Worm (Caenorhabditis elegans) whole organism, L1 larva: Measurements from ENCODE around the gene str-206.
A peak's percentile ranks its signal among the peaks of the same experiment; 100 is the strongest.

Experiments used
- C34B4.2 ChIP-seq: sonication (generic microtip); optimal IDR thresholded peaks from 2 replicates; lab custom pipeline; 2017; ENCODE audit warnings: mild to moderate bottlenecking, missing genetic modification characterization, missing compliant biosample characterization
- aha-1 ChIP-seq: fragments of 150-350 bp; optimal IDR thresholded peaks from 2 replicates; lab custom pipeline; 2014; ENCODE audit warnings: missing biosample characterization, missing genetic modification characterization
- alr-1 ChIP-seq: fragments of 200-800 bp; sonication (Bioruptor generic); optimal IDR thresholded peaks from 2 replicates; lab custom pipeline; 2018; ENCODE audit warnings: borderline replicate concordance, mild to moderate bottlenecking, missing genetic modification characterization, missing compliant biosample characterization
- aly-2 ChIP-seq: fragments of 150-350 bp; optimal IDR thresholded peaks from 2 replicates; lab custom pipeline; 2014; ENCODE audit warnings: missing biosample characterization, missing genetic modification characterization
- blmp-1 ChIP-seq: fragments of 150-350 bp; optimal IDR thresholded peaks from 2 replicates; lab custom pipeline; 2014; ENCODE audit warnings: missing biosample characterization, missing genetic modification characterization
- ceh-63 ChIP-seq: fragments of 200-800 bp; sonication (Bioruptor generic); optimal IDR thresholded peaks from 2 replicates; lab custom pipeline; 2018; ENCODE audit warnings: mild to moderate bottlenecking, missing genetic modification characterization, missing compliant biosample characterization
- ceh-88 ChIP-seq: fragments of 200-800 bp; sonication (Bioruptor generic); IDR thresholded peaks from 2 replicates; pipeline ENCODE4 v1.3.6; 2022; ENCODE audit warnings: missing genetic modification characterization, missing compliant biosample characterization
- dpl-1 ChIP-seq, 3 experiments: fragments of 150-350 bp in 2 of 3; sonication (generic microtip) in 1 of 3; optimal IDR thresholded peaks; 2 replicates each; lab custom pipeline; 2014 to 2017; ENCODE audit warnings: missing biosample characterization in 3 of 3, missing genetic modification characterization in 3 of 3, missing genetic modification reagents in 3 of 3
- dsc-1 ChIP-seq: sonication (generic microtip); optimal IDR thresholded peaks from 2 replicates; lab custom pipeline; 2016; ENCODE audit warnings: mild to moderate bottlenecking, missing genetic modification characterization, missing compliant biosample characterization
- efl-1 ChIP-seq, 4 experiments: fragments of 150-350 bp; optimal IDR thresholded peaks in 3 of 4; peaks in 1 of 4; 1 replicate in 1 of 4; 2 replicates in 3 of 4; lab custom pipeline; 2014; ENCODE audit warnings: missing biosample characterization in 2 of 4, missing genetic modification characterization in 2 of 4, missing genetic modification reagents in 2 of 4
- efl-3 ChIP-seq: fragments of 200-800 bp; sonication (Bioruptor generic); optimal IDR thresholded peaks from 2 replicates; lab custom pipeline; 2018; ENCODE audit warnings: mild to moderate bottlenecking, missing genetic modification characterization, missing compliant biosample characterization
- egl-27 ChIP-seq, 2 experiments: fragments of 150-350 bp in 1 of 2; sonication (generic microtip); optimal IDR thresholded peaks; 3 replicates each; lab custom pipeline; 2017 to 2018; ENCODE audit warnings: missing biosample characterization in 2 of 2, missing genetic modification characterization in 2 of 2, missing genetic modification reagents in 2 of 2
- elt-2 ChIP-seq: sonication (generic microtip); optimal IDR thresholded peaks from 2 replicates; lab custom pipeline; 2016; ENCODE audit warnings: missing genetic modification characterization, mild to moderate bottlenecking, inconsistent platforms, missing compliant biosample characterization, missing genetic modification reagents
- grh-1 ChIP-seq: fragments of 200-800 bp; sonication (Bioruptor generic); IDR thresholded peaks from 2 replicates; pipeline ENCODE4 v1.3.6; 2022; ENCODE audit warnings: missing genetic modification reagents, missing genetic modification characterization, missing compliant biosample characterization
- hlh-17 ChIP-seq: fragments of 200-800 bp; sonication (Bioruptor generic); optimal IDR thresholded peaks from 2 replicates; lab custom pipeline; 2018; ENCODE audit warnings: missing genetic modification characterization, mild to moderate bottlenecking, missing compliant biosample characterization, moderate library complexity, borderline replicate concordance
- isw-1 ChIP-seq: fragments of 200-800 bp; sonication (Bioruptor generic); IDR thresholded peaks from 2 replicates; pipeline ENCODE4 v1.3.6; 2022; ENCODE audit warnings: missing genetic modification characterization, missing compliant biosample characterization
- jun-1 ChIP-seq: fragments of 150-350 bp; optimal IDR thresholded peaks from 2 replicates; lab custom pipeline; 2014; ENCODE audit warnings: missing biosample characterization, missing genetic modification reagents, missing genetic modification characterization
- lin-14 ChIP-seq: fragments of 200-800 bp; sonication (Bioruptor generic); optimal IDR thresholded peaks from 2 replicates; lab custom pipeline; 2018; ENCODE audit warnings: mild to moderate bottlenecking, missing genetic modification characterization, moderate library complexity, missing compliant biosample characterization
- lin-15B ChIP-seq: fragments of 150-350 bp; sonication (generic microtip); optimal IDR thresholded peaks from 3 replicates; lab custom pipeline; 2014; ENCODE audit warnings: missing biosample characterization, missing genetic modification characterization
- lir-3 ChIP-seq: sonication (generic microtip); optimal IDR thresholded peaks from 2 replicates; lab custom pipeline; 2016; ENCODE audit warnings: mild to moderate bottlenecking, missing genetic modification characterization, moderate library complexity, missing compliant biosample characterization; ENCODE audit not compliant: poor library complexity
- mab-9 ChIP-seq: fragments of 200-800 bp; sonication (Bioruptor generic); IDR thresholded peaks from 2 replicates; pipeline ENCODE4 v1.3.6; 2022; ENCODE audit warnings: missing genetic modification reagents, missing genetic modification characterization, missing compliant biosample characterization
- mep-1 ChIP-seq: fragments of 150-350 bp; optimal IDR thresholded peaks from 2 replicates; lab custom pipeline; 2014; ENCODE audit warnings: missing biosample characterization, missing genetic modification characterization
- nhr-12 ChIP-seq: sonication (generic microtip); optimal IDR thresholded peaks from 2 replicates; lab custom pipeline; 2017; ENCODE audit warnings: missing biosample characterization, missing genetic modification characterization
- nhr-19 ChIP-seq: fragments of 200-800 bp; sonication (Bioruptor generic); conservative IDR thresholded peaks from 2 replicates; pipeline ENCODE4 v1.3.6; 2022; ENCODE audit warnings: missing genetic modification characterization, missing compliant biosample characterization
- nhr-20 ChIP-seq: sonication (generic microtip); optimal IDR thresholded peaks from 2 replicates; lab custom pipeline; 2016; ENCODE audit warnings: mild to moderate bottlenecking, missing genetic modification characterization, missing compliant biosample characterization
- nhr-237 ChIP-seq: fragments of 150-350 bp; optimal IDR thresholded peaks from 2 replicates; lab custom pipeline; 2014; ENCODE audit warnings: missing biosample characterization, missing genetic modification characterization
- nhr-47 ChIP-seq: sonication (generic microtip); optimal IDR thresholded peaks from 2 replicates; lab custom pipeline; 2016; ENCODE audit warnings: mild to moderate bottlenecking, missing genetic modification characterization, moderate library complexity, missing compliant biosample characterization
- nhr-77 ChIP-seq: fragments of 150-350 bp; optimal IDR thresholded peaks from 2 replicates; lab custom pipeline; 2014; ENCODE audit warnings: missing biosample characterization, missing genetic modification characterization
- nhr-85 ChIP-seq: sonication (generic microtip); peaks from one replicate; lab custom pipeline; 2016; ENCODE audit warnings: missing genetic modification characterization, inconsistent platforms, missing compliant biosample characterization
- pag-3 ChIP-seq: sonication (generic microtip); optimal IDR thresholded peaks from 2 replicates; lab custom pipeline; 2017; ENCODE audit warnings: missing genetic modification characterization, mild to moderate bottlenecking, missing compliant biosample characterization, antibody characterized with exemption, borderline replicate concordance; ENCODE audit not compliant: insufficient read depth
- pqm-1 ChIP-seq: sonication (generic microtip); optimal IDR thresholded peaks from 3 replicates; lab custom pipeline; 2017; ENCODE audit warnings: missing biosample characterization, missing genetic modification characterization
- snpc-4 ChIP-seq: fragments of 150-350 bp; optimal IDR thresholded peaks from 2 replicates; lab custom pipeline; 2014; ENCODE audit warnings: missing biosample characterization, missing genetic modification characterization
- sox-4 ChIP-seq: sonication (generic microtip); optimal IDR thresholded peaks from 2 replicates; lab custom pipeline; 2016; ENCODE audit warnings: missing genetic modification characterization, missing compliant biosample characterization
- sup-37 ChIP-seq: fragments of 200-800 bp; sonication (Bioruptor generic); optimal IDR thresholded peaks from 2 replicates; lab custom pipeline; 2018; ENCODE audit warnings: mild to moderate bottlenecking, missing genetic modification characterization, missing compliant biosample characterization
- unc-130 ChIP-seq: fragments of 150-350 bp; optimal IDR thresholded peaks from 2 replicates; lab custom pipeline; 2017; ENCODE audit warnings: missing biosample characterization, missing genetic modification characterization, inconsistent platforms
- unc-30 ChIP-seq: sonication (generic microtip); optimal IDR thresholded peaks from 2 replicates; lab custom pipeline; 2017; ENCODE audit warnings: missing biosample characterization, missing genetic modification characterization
- unc-62 ChIP-seq: fragments of 150-350 bp; optimal IDR thresholded peaks from 2 replicates; lab custom pipeline; 2014; ENCODE audit warnings: missing biosample characterization, missing genetic modification reagents, missing genetic modification characterization
- ztf-11 ChIP-seq, 2 experiments: sonication (generic microtip); optimal IDR thresholded peaks; 2 replicates each; lab custom pipeline; 2016 to 2017; ENCODE audit warnings: missing genetic modification characterization in 2 of 2, missing biosample characterization in 1 of 2, missing compliant biosample characterization in 1 of 2

Gene str-206

DNA sequence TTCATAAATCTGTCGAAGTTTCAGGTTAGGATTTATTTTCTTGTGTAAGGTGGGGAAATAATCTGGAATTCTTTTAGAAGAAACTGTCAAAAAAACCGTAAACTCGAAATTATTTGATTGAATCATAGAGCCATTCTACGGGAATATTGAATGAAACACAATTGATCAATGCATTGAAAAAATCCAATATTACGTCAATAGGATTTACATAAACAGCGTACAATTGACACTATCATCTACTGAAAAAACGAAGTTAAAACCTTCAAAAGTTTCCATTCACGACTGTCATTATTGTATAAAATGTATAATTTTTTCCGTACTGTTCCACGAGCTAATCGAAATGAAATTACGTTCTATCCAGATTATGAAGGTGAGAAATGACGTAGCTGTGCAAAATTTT lies 9.3 kb upstream of the str-206 start, which contains the start of gene rme-1:
TSS of gene rme-1 (plus strand) at position 301 of the 400 bp plus-strand sequence.
- no peak for TF ChIP-seq unc-130 (tag; lab: Kevin White, UChicago)
- no peak for TF ChIP-seq ztf-11 (tag; optimal IDR thresholded peaks at IDR 0.05; lab: Kevin White, UChicago)
- no peak for TF ChIP-seq dpl-1 (GFP tag; optimal IDR thresholded peaks at IDR 0.05; lab: Kevin White, UChicago)
- no peak for TF ChIP-seq isw-1 (GFP tag; lab: Robert Waterston, UW)
- no peak for TF ChIP-seq ceh-63
- TF ChIP-seq efl-1 (optimal IDR thresholded peaks at IDR 0.05; lab: Kevin White, UChicago), result no peak
- TF ChIP-seq efl-1 (GFP tag; optimal IDR thresholded peaks at IDR 0.05 in 1 of 2; lab: Kevin White, UChicago), result no peak
- no peak for TF ChIP-seq aha-1

DNA sequence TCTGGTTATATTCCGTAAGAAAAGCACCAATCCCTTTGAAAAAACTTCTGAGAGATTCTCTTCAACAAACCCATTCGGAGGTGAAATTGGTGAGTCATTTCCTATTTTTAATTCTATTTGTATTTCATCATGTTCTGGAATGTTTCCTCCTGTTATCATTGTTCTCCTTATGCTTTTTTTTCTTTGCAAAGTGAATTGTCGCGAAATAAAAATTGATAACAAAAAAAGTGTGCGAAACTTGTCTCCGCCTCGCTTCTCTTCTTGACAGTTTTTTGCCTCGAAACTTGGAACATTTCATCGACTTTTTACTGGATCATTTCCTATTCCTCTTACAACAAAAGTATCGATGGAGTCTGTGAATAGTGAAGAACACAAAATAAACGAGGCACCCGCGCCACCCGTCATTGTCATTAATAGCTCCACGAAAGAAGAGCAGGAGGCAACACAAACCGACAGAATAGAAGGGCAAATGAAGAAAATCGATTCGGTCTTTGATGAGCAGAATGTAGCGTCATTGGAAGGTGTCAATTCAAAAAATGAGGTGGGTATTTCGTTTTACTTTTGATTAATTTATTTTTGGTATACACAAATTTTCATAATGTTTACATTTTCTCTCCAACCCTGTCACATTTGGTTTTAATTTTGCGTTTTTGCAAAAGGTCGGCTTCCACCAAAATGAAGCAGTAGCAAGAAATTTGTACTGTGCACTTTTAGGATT lies 7.8 kb upstream of the str-206 start:
- TF ChIP-seq grh-1, result no peak
- peak; percentile 23 for TF ChIP-seq elt-2
- peak; percentile 32 for TF ChIP-seq jun-1 (tag; lab: Kevin White, UChicago)
- no peak for TF ChIP-seq sup-37 (GFP tag; lab: Kevin White, UChicago)
- no peak for TF ChIP-seq ceh-63
- no peak for TF ChIP-seq pqm-1

DNA sequence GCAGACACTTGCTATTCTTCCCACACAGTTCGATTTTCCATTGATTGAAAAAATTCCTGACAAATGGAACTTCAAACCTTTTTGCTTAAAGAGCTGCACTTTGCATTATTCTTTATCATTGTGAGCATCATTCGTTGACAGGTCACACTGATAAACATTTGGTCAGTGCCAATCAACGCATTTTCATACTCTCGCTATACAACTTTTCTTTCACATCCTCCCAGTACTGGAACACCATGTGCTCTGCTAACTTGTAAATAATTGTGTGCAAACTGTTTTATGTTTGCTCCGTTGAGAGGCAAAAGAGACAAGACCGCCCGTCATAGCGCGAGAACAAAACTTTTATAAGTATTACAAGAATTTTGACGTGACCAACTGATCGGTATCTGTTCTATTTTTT lies 6.4 kb upstream of the str-206 start:
- TF ChIP-seq elt-2 (peak; percentile 22), lin-14 (GFP tag; lab: Kevin White, UChicago) (peak; percentile 13), efl-1 (optimal IDR thresholded peaks at IDR 0.05; lab: Kevin White, UChicago) (no peak), efl-1 (GFP tag; optimal IDR thresholded peaks at IDR 0.05 in 1 of 2; lab: Kevin White, UChicago) (peak in 1 of 2 experiments; percentile 89), lin-15B (tag; lab: Kevin White, UChicago) (no peak)

DNA sequence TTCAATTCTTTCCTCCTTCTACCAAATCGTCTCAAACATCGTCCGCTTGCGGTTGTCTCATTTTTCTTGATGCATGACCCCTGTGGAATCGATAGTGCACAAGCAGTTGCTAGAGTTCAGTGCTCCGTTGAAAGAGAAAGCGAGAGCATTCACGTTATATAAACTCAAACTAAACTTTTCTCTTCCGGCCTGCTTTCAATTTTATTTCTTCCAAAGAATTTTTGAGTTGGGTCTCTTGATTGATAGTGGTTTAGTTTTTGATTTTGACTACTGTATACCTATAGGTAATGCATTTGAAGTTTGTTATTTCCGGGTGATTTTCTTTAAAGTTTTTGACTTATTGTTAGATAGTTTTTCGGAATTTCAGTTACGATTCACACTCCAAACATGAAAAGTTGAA lies 5.4 kb upstream of the str-206 start:
- TF ChIP-seq mep-1 (tag; lab: Kevin White, UChicago), result no peak
- TF ChIP-seq nhr-237 (tag; lab: Kevin White, UChicago), result no peak
- peak; percentile 47 for TF ChIP-seq lin-14 (GFP tag; lab: Kevin White, UChicago)

DNA sequence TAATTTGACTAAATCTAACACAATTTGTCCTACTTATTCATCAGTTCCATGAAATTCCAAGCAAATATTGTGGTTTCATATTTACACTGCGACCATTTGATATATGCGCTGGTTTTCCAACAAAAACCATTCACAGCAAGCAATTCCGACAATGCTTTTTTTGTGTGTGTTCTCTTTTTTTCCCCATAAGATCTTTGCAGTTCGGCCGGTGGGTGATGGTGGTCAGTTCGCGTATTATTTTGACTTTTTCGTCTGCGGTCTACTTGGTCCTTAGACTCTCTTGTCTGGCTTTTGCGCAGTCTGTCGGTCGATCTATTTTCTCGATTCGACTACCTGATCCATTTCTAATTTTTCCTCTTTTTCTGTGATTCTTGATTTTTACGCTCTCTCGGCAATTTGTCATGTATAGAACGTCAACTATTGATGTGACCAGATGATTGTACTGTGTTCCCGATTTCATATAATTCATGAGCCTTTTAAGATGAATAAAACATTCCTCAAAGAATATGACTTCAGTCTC lies 4.7 kb upstream of the str-206 start:
- TF ChIP-seq pqm-1, result no peak
- no peak for TF ChIP-seq dsc-1
- no peak for TF ChIP-seq C34B4.2 (tag; lab: Kevin White, UChicago)
- no peak for TF ChIP-seq nhr-77
- no peak for TF ChIP-seq mab-9
- TF ChIP-seq nhr-85 (tag; lab: Kevin White, UChicago), result peak; percentile 56
- TF ChIP-seq efl-1 (optimal IDR thresholded peaks at IDR 0.05; lab: Kevin White, UChicago), result no peak
- peak in 1 of 2 experiments; percentile 12 for TF ChIP-seq efl-1 (GFP tag; optimal IDR thresholded peaks at IDR 0.05 in 1 of 2; lab: Kevin White, UChicago)
- TF ChIP-seq egl-27 (tag; optimal IDR thresholded peaks at IDR 0.05; lab: Kevin White, UChicago), result no peak
- TF ChIP-seq blmp-1 (tag; lab: Kevin White, UChicago), result peak; percentile 42

DNA sequence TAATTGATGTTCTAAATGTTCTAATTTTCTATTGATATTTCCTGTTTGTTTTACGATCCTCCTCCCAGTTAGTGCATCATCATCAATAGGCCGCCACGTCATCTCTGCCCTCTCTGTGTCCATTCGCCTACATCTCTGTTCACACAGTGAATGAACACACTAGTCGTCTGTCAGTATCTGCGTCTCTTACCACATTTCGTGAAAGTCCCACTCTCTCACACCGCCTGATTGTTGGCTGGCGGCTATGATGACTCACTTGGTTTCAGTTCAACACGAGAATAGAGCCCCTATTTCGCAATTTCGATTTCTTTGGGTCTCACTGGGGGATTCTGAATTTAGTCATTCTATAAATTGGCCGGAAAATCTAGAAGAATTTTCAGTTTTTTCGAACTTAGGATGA lies 4.1 kb upstream of the str-206 start:
- TF ChIP-seq aly-2 (tag; lab: Kevin White, UChicago), result no peak
- no peak for TF ChIP-seq dsc-1
- no peak for TF ChIP-seq sox-4 (tag; lab: Kevin White, UChicago)
- no peak for TF ChIP-seq pqm-1
- no peak for TF ChIP-seq isw-1 (GFP tag; lab: Robert Waterston, UW)
- peak; percentile 24 to 66 for TF ChIP-seq efl-1 (optimal IDR thresholded peaks at IDR 0.05; lab: Kevin White, UChicago)
- no peak for TF ChIP-seq efl-1 (GFP tag; optimal IDR thresholded peaks at IDR 0.05 in 1 of 2; lab: Kevin White, UChicago)
- no peak for TF ChIP-seq nhr-12 (tag; lab: Kevin White, UChicago)
- peak; percentile 43 for TF ChIP-seq nhr-47
- peak; percentile 53 for TF ChIP-seq snpc-4 (tag; lab: Kevin White, UChicago)
- no peak for TF ChIP-seq efl-3 (GFP tag; lab: Kevin White, UChicago)
- TF ChIP-seq nhr-20, result no peak
- no peak for TF ChIP-seq nhr-19
- TF ChIP-seq sup-37 (GFP tag; lab: Kevin White, UChicago), result no peak
- no peak for TF ChIP-seq lir-3 (tag; lab: Kevin White, UChicago)
- TF ChIP-seq pag-3 (tag; lab: Kevin White, UChicago), result no peak
- peak; percentile 86 for TF ChIP-seq lin-14 (GFP tag; lab: Kevin White, UChicago)
- TF ChIP-seq nhr-237 (tag; lab: Kevin White, UChicago), result peak; percentile 9
- no peak for TF ChIP-seq hlh-17 (GFP tag; lab: Kevin White, UChicago)
- TF ChIP-seq unc-62 (GFP tag; lab: Kevin White, UChicago), result no peak
- no peak for TF ChIP-seq grh-1
- no peak for TF ChIP-seq ceh-88 (GFP tag; lab: Robert Waterston, UW)
- TF ChIP-seq unc-30 (tag; lab: Kevin White, UChicago), result no peak
- TF ChIP-seq alr-1 (tag; lab: Kevin White, UChicago), result no peak
